Fruit fly (Drosophila melanogaster): ENCODE results near the gene CG9393.

CG9393 gene

DNA sequence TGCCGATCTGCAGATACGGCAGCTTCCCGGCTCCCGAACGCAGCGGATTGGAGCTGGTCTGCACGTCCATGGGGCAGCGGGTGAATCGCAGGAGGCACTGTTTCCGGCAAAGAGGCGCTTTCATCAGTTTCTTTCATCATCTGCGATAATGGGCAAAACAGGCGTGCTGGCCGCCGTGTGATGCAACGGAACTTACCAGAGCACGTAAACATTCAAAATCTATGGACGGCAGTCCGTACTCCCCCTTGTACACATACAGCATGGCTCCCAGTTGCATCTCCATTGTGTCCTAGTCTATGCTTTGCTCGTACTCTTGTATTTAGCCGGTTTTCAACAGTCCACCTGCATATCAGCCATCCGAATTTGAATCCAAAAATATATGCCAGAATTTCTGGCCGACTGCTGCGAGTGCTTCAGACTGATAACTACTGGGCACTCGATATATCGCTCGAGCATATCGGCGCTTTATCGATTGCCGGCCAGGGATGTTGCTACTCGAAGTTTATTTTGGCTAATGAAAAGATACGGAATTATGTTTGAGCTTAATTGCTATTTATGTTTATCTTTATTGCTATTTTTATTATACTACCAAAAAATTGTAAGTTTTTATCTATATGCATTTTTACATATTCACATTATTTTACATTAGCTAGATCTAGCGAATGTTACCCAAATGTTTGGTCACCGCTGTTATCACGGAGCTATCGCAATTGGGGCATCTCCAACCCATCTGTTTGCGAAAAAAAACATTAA, at the start of gene CG9393, which contains the start of gene Vps45:
CG9393 (minus strand) TSS at position 434 of the 753 bp plus-strand sequence.
Vps45 (plus strand) TSS at position 685 of the 753 bp plus-strand sequence.
- peak; percentile 31 for TF ChIP-seq CG17806 (tag; optimal IDR thresholded peaks at IDR 0.05)
- TF ChIP-seq CG34367 (tag; optimal IDR thresholded peaks at IDR 0.05): no peak
- TF ChIP-seq CG14655 (GFP tag; optimal IDR thresholded peaks at IDR 0.05): no peak
- peak; percentile 26 for TF ChIP-seq CG9948 (tag; optimal IDR thresholded peaks at IDR 0.05)
- TF ChIP-seq CG15710 (tag; optimal IDR thresholded peaks at IDR 0.05): peak; percentile 38
- TF ChIP-seq CG4496 (GFP tag; IDR thresholded peaks at IDR 0.05): 0 out of 3 replicates have a peak, but pooled peaks have one; percentile 42
- no peak for TF ChIP-seq CG10348 (GFP tag; IDR thresholded peaks at IDR 0.05)
- no peak for TF ChIP-seq Pif1B (GFP tag; optimal IDR thresholded peaks at IDR 0.05)
- peak; percentile 32; the same call in 1 of the 2 replicates for TF ChIP-seq CG32121 (GFP tag; IDR thresholded peaks at IDR 0.05)

DNA sequence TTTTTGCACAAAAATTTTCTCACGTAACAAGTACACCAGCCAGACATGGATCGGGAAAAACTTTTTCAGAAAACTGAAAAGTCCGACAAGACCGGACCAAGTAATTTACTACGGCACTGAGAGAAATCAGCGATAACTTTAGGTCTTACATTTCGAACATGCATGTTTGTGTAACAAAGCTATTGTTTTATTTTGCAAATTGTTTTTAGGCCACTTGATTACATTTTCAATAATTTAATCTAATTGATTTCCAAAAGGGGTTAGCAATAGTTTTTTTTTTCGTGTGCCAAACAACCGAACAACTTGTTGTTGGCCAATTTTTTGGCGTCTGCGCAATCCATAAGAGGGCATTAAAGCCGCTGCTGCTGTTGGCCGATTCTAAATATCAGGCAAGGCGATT, 49.7 kb upstream of the CG9393 start:
- TF ChIP-seq rn (GFP tag; IDR thresholded peaks at IDR 0.05) (peak; percentile 84), CG17806 (tag; optimal IDR thresholded peaks at IDR 0.05) (peak; percentile 70), D1 (tag; optimal IDR thresholded peaks at IDR 0.05) (no peak), CG8301 (tag; optimal IDR thresholded peaks at IDR 0.05) (peak; percentile 87), EcR (GFP tag; optimal IDR thresholded peaks at IDR 0.05) (no peak), gl (tag; optimal IDR thresholded peaks at IDR 0.05) (no peak), CG15710 (tag; optimal IDR thresholded peaks at IDR 0.05) (peak; percentile 24), CG32121 (GFP tag; IDR thresholded peaks at IDR 0.05) (peak; percentile 95), Pif1B (GFP tag; optimal IDR thresholded peaks at IDR 0.05) (peak; percentile 84), CG12605 (GFP tag; IDR thresholded peaks at IDR 0.05) (peak; percentile 90), Pif1A (GFP tag; optimal IDR thresholded peaks at IDR 0.05) (peak; percentile 92), CG4496 (GFP tag; IDR thresholded peaks at IDR 0.05) (peak; percentile 96), CG8159 (tag; optimal IDR thresholded peaks at IDR 0.05) (peak; percentile 62), CG34367 (tag; optimal IDR thresholded peaks at IDR 0.05) (peak; percentile 29), CG10348 (GFP tag; IDR thresholded peaks at IDR 0.05) (peak; percentile 65), CG9948 (tag; optimal IDR thresholded peaks at IDR 0.05) (peak; percentile 52), CG14655 (GFP tag; optimal IDR thresholded peaks at IDR 0.05) (peak; percentile 83), Snoo (tag; optimal IDR thresholded peaks at IDR 0.05) (peak; percentile 84), Ets98B (GFP tag; IDR thresholded peaks at IDR 0.05) (peak; percentile 95), fd96Ca (GFP tag; IDR thresholded peaks at IDR 0.05) (peak; percentile 94), CG13204 (GFP tag; optimal IDR thresholded peaks at IDR 0.05) (no peak)

DNA sequence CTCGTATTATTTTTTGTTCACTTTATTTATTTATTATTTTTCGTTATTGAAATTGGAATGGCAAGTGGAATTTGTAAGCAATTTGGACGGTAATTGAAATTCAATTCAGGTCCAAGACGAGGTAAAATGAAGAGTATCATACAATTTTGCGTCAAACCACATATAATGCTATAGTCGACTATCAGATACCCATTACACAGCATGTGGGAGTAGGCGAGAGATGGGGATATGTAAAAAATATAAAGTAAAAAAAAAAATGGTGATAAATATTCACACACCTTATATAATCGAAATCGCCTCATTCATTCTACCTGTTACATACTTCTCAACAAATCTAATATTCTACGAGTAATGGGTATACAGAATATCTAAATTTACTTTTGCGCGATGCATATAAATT, 48.7 kb upstream of the CG9393 start:
- no peak for TF ChIP-seq CG10348 (GFP tag; IDR thresholded peaks at IDR 0.05)
- no peak for TF ChIP-seq CG34367 (tag; optimal IDR thresholded peaks at IDR 0.05)
- no peak for TF ChIP-seq CG9948 (tag; optimal IDR thresholded peaks at IDR 0.05)
- TF ChIP-seq Pif1B (GFP tag; optimal IDR thresholded peaks at IDR 0.05): no peak
- TF ChIP-seq CG14655 (GFP tag; optimal IDR thresholded peaks at IDR 0.05): no peak
- TF ChIP-seq Snoo (tag; optimal IDR thresholded peaks at IDR 0.05): no peak
- no peak for TF ChIP-seq CG17806 (tag; optimal IDR thresholded peaks at IDR 0.05)
- no peak for TF ChIP-seq CG8301 (tag; optimal IDR thresholded peaks at IDR 0.05)

DNA sequence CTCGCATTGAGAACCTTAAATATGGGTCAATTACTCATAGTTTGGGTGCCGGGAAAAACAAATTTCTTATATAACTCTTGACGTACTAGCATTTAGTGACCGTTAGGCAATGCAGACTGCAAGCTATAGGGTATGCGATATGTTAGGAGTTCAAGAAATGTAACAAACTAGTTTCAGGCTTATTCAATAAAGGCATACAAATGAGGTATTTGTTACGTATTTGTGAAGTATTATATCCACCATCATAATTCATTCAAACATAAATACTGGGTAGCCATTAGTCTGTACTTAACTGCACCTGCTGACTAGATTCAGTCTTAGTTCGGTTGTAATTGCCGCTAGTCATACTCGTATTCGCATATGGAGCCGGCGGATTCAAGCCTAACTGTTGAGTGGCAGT, 44.7 kb upstream of the CG9393 start:
- TF ChIP-seq D1 (tag; optimal IDR thresholded peaks at IDR 0.05) (no peak), EcR (GFP tag; optimal IDR thresholded peaks at IDR 0.05) (no peak), CG8159 (tag; optimal IDR thresholded peaks at IDR 0.05) (no peak), CG4496 (GFP tag; IDR thresholded peaks at IDR 0.05) (no peak), CG12605 (GFP tag; IDR thresholded peaks at IDR 0.05) (no peak), Snoo (tag; optimal IDR thresholded peaks at IDR 0.05) (no peak), Pif1B (GFP tag; optimal IDR thresholded peaks at IDR 0.05) (no peak), Ets98B (GFP tag; IDR thresholded peaks at IDR 0.05) (no peak), fd96Ca (GFP tag; IDR thresholded peaks at IDR 0.05) (no peak), Pif1A (GFP tag; optimal IDR thresholded peaks at IDR 0.05) (no peak), gl (tag; optimal IDR thresholded peaks at IDR 0.05) (no peak), CG32121 (GFP tag; IDR thresholded peaks at IDR 0.05) (no peak), CG13204 (GFP tag; optimal IDR thresholded peaks at IDR 0.05) (no peak), CG8301 (tag; optimal IDR thresholded peaks at IDR 0.05) (no peak), CG17806 (tag; optimal IDR thresholded peaks at IDR 0.05) (no peak), CG15710 (tag; optimal IDR thresholded peaks at IDR 0.05) (no peak), CG34367 (tag; optimal IDR thresholded peaks at IDR 0.05) (no peak), CG10348 (GFP tag; IDR thresholded peaks at IDR 0.05) (no peak), rn (GFP tag; IDR thresholded peaks at IDR 0.05) (no peak)

DNA sequence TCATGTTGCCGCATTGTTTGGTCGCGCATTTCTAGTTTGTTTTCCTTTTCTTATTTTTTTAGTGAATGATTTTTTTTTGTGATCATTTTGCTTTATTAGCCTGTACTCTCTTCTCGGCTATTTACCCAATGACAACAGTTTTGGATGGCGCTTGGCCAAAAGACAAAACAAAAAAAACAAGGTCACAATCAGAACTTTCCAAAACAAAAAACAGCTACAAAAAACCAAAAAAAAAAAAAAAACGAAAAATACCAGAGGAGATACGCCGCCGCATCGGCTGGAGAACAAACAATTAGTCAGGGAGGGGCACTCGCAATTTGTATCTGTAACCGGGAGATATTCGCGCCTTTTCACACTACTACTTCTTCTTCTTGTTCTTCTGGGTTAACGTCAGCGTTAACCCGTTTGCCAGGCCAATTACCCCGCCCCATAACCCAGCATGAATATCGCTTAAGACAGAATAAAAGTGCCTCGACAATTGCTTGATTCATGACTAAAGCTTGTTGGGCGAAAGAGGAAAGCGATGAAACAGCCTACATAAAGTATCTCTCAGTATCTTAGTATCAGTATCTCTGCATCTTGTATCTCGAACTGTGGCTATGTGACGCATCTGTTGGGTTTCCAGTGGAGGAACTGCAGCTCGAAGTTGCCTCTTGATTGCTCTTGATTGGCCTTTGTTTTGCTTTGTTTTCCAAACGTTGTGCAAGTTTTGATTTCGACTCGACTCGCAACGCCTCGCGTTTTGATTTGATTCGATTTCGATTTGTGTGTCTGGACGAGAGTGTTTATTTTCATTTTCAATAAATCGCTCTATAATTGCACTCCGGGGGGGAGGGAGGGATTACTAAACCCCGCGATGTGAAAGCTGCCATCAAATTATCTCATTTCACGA, 43.7 kb upstream of the CG9393 start:
- no peak for TF ChIP-seq CG15710 (tag; optimal IDR thresholded peaks at IDR 0.05)
- no peak for TF ChIP-seq rn (GFP tag; IDR thresholded peaks at IDR 0.05)
- no peak for TF ChIP-seq CG10348 (GFP tag; IDR thresholded peaks at IDR 0.05)
- TF ChIP-seq CG17806 (tag; optimal IDR thresholded peaks at IDR 0.05): no peak
- peak; percentile 83 for TF ChIP-seq EcR (GFP tag; optimal IDR thresholded peaks at IDR 0.05)

Measured in whole organism, pupa.